Fruit fly (Drosophila melanogaster) whole organism, embryonic: ENCODE data around the gene hry.

Experiments used
- BtbVII ChIP-seq: fragments of 200-800 bp; sonication (Bioruptor generic); optimal IDR thresholded peaks from 3 replicates; lab custom pipeline; 2017; ENCODE audit warnings: missing biosample characterization, mild to moderate bottlenecking, missing genetic modification characterization
- CG10959 ChIP-seq: fragments of 200-800 bp; sonication (Bioruptor generic); IDR thresholded peaks from 2 replicates; pipeline ENCODE4 v1.3.6; 2022; ENCODE audit warnings: missing biosample characterization, missing genetic modification characterization
- CG11085 ChIP-seq: fragments of 200-800 bp; sonication (Bioruptor generic); IDR thresholded peaks from 2 replicates; pipeline ENCODE4 v1.3.6; 2022; ENCODE audit warnings: missing biosample characterization, missing genetic modification characterization
- CG11398 ChIP-seq: fragments of 200-800 bp; sonication (Bioruptor generic); optimal IDR thresholded peaks from 2 replicates; lab custom pipeline; 2016; ENCODE audit warnings: missing biosample characterization, missing genetic modification characterization
- CG14710 ChIP-seq: fragments of 200-800 bp; sonication (Bioruptor generic); optimal IDR thresholded peaks from 3 replicates; lab custom pipeline; 2019; ENCODE audit warnings: missing biosample characterization, mild to moderate bottlenecking, missing genetic modification characterization, moderate library complexity
- CG15514 ChIP-seq: fragments of 200-800 bp; sonication (Bioruptor generic); optimal IDR thresholded peaks from 3 replicates; lab custom pipeline; 2017; ENCODE audit warnings: missing biosample characterization, missing genetic modification characterization, mild to moderate bottlenecking, moderate library complexity, missing genetic modification reagents
- CG1602 ChIP-seq: fragments of 200-800 bp; sonication (Bioruptor generic); optimal IDR thresholded peaks from 3 replicates; lab custom pipeline; 2016; ENCODE audit warnings: missing biosample characterization, missing genetic modification characterization
- CG17802 ChIP-seq: fragments of 200-800 bp; sonication (Bioruptor generic); optimal IDR thresholded peaks from 2 replicates; lab custom pipeline; 2018; ENCODE audit warnings: missing biosample characterization, mild to moderate bottlenecking, missing genetic modification characterization, moderate library complexity
- CG18764 ChIP-seq: fragments of 200-800 bp; sonication (Bioruptor generic); optimal IDR thresholded peaks from 3 replicates; lab custom pipeline; 2016; ENCODE audit warnings: missing biosample characterization, missing genetic modification characterization
- CG33557 ChIP-seq: fragments of 200-800 bp; sonication (Bioruptor generic); optimal IDR thresholded peaks from 2 replicates; lab custom pipeline; 2019; ENCODE audit warnings: missing biosample characterization, mild to moderate bottlenecking, missing genetic modification characterization, moderate library complexity
- CG4730 ChIP-seq: fragments of 200-800 bp; sonication (Bioruptor generic); IDR thresholded peaks from 2 replicates; pipeline ENCODE4 v1.3.6; 2022; ENCODE audit warnings: missing biosample characterization, missing genetic modification characterization
- CG7928 ChIP-seq: fragments of 200-800 bp; sonication (Bioruptor generic); optimal IDR thresholded peaks from 2 replicates; lab custom pipeline; 2017; ENCODE audit warnings: missing biosample characterization, mild to moderate bottlenecking, missing genetic modification characterization
- CG8290 ChIP-seq, 3 experiments: fragments of 200-800 bp; sonication (Bioruptor generic); optimal IDR thresholded peaks; 2 replicates each; lab custom pipeline; 2016 to 2019; ENCODE audit warnings: missing biosample characterization in 3 of 3, missing genetic modification characterization in 3 of 3, mild to moderate bottlenecking in 2 of 3, moderate library complexity in 1 of 3
- CTCF ChIP-seq: fragments of 200-800 bp; sonication (Bioruptor generic); optimal IDR thresholded peaks from 2 replicates; lab custom pipeline; 2017; ENCODE audit warnings: missing biosample characterization, mild to moderate bottlenecking, missing genetic modification characterization, moderate library complexity
- Dbx ChIP-seq: fragments of 200-800 bp; sonication (Bioruptor generic); IDR thresholded peaks from 3 replicates; pipeline ENCODE4 v1.3.6; 2022; ENCODE audit warnings: missing biosample characterization, missing genetic modification characterization
- Eip74EF ChIP-seq, 2 experiments: fragments of 200-800 bp in 1 of 2; fragments of >200 bp in 1 of 2; sonication (Bioruptor generic) in 1 of 2; optimal IDR thresholded peaks; 2 replicates each; lab custom pipeline; 2017 to 2019; ENCODE audit warnings: missing biosample characterization in 2 of 2, missing genetic modification characterization in 2 of 2, mild to moderate bottlenecking in 1 of 2, moderate library complexity in 1 of 2
- Fer3 ChIP-seq: fragments of 200-800 bp; sonication (Bioruptor generic); optimal IDR thresholded peaks from 2 replicates; lab custom pipeline; 2018; ENCODE audit warnings: missing biosample characterization, mild to moderate bottlenecking, missing genetic modification characterization, moderate library complexity
- GATAe ChIP-seq: fragments of 200-800 bp; sonication (Bioruptor generic); conservative IDR thresholded peaks from 2 replicates; pipeline ENCODE4 v1.3.6; 2022; ENCODE audit warnings: missing biosample characterization, missing genetic modification characterization
- Hmr ChIP-seq: fragments of 200-800 bp; sonication (Bioruptor generic); optimal IDR thresholded peaks from 3 replicates; lab custom pipeline; 2017; ENCODE audit warnings: mild to moderate bottlenecking, missing biosample characterization, missing genetic modification reagents, missing genetic modification characterization
- Hr39 ChIP-seq: fragments of >200 bp; optimal IDR thresholded peaks from 2 replicates; lab custom pipeline; 2017
- Hr78 ChIP-seq, 2 experiments: fragments of 200-800 bp in 1 of 2; fragments of >200 bp in 1 of 2; sonication (Bioruptor generic) in 1 of 2; optimal IDR thresholded peaks; 2 replicates each; lab custom pipeline; 2017 to 2019; ENCODE audit warnings: missing biosample characterization in 2 of 2, missing genetic modification characterization in 2 of 2, mild to moderate bottlenecking in 1 of 2, moderate library complexity in 1 of 2
- Med ChIP-seq: fragments of 200-800 bp; sonication (Bioruptor generic); peaks from one replicate; lab custom pipeline; 2016; ENCODE audit warnings: missing biosample characterization, missing genetic modification characterization, mild to moderate bottlenecking, inconsistent platforms, moderate library complexity
- NFAT ChIP-seq: fragments of 200-800 bp; sonication (Bioruptor generic); IDR thresholded peaks from 2 replicates; pipeline ENCODE4 v1.3.6; 2022; ENCODE audit warnings: missing biosample characterization, missing genetic modification characterization
- Rx ChIP-seq: fragments of 200-800 bp; sonication (Bioruptor generic); IDR thresholded peaks from 2 replicates; pipeline ENCODE4 v1.3.6; 2022; ENCODE audit warnings: missing biosample characterization, missing genetic modification characterization
- Side ChIP-seq: fragments of 200-800 bp; sonication (Bioruptor generic); optimal IDR thresholded peaks from 2 replicates; lab custom pipeline; 2016; ENCODE audit warnings: missing biosample characterization, missing genetic modification characterization
- bcd ChIP-seq: fragments of 200-800 bp; sonication (Bioruptor generic); optimal IDR thresholded peaks from 2 replicates; lab custom pipeline; 2017; ENCODE audit warnings: missing biosample characterization, mild to moderate bottlenecking, missing genetic modification characterization
- chif ChIP-seq, 2 experiments: fragments of 200-800 bp; sonication (Bioruptor generic); optimal IDR thresholded peaks; 3 replicates each; lab custom pipeline; 2016; ENCODE audit warnings: missing biosample characterization in 2 of 2, missing genetic modification characterization in 2 of 2
- corto ChIP-seq: fragments of 200-800 bp; sonication (Bioruptor generic); optimal IDR thresholded peaks from 2 replicates; lab custom pipeline; 2016; ENCODE audit warnings: missing biosample characterization, mild to moderate bottlenecking, missing genetic modification characterization, moderate library complexity
- dati ChIP-seq: fragments of 200-800 bp; sonication (Bioruptor generic); IDR thresholded peaks from 2 replicates; pipeline ENCODE4 v1.3.6; 2022; ENCODE audit warnings: missing biosample characterization, missing genetic modification characterization
- disco-r ChIP-seq: fragments of 200-800 bp; sonication (Bioruptor generic); optimal IDR thresholded peaks from 2 replicates; lab custom pipeline; 2016; ENCODE audit warnings: missing biosample characterization, missing genetic modification characterization
- dmrt99B ChIP-seq: fragments of 200-800 bp; sonication (Bioruptor generic); optimal IDR thresholded peaks from 2 replicates; lab custom pipeline; 2018; ENCODE audit warnings: missing biosample characterization, mild to moderate bottlenecking, missing genetic modification characterization, moderate library complexity
- fu2 ChIP-seq: fragments of 200-800 bp; sonication (Bioruptor generic); optimal IDR thresholded peaks from 2 replicates; lab custom pipeline; 2016; ENCODE audit warnings: missing biosample characterization, missing genetic modification characterization
- gcm ChIP-seq: fragments of 200-800 bp; sonication (Bioruptor generic); optimal IDR thresholded peaks from 2 replicates; lab custom pipeline; 2019; ENCODE audit warnings: missing biosample characterization, mild to moderate bottlenecking, missing genetic modification characterization, moderate library complexity
- gem ChIP-seq: fragments of 200-800 bp; sonication (Bioruptor generic); optimal IDR thresholded peaks from 2 replicates; lab custom pipeline; 2019; ENCODE audit warnings: missing biosample characterization, mild to moderate bottlenecking, missing genetic modification characterization, moderate library complexity
- gsb ChIP-seq: fragments of 200-800 bp; sonication (Bioruptor generic); IDR thresholded peaks from 2 replicates; pipeline ENCODE4 v1.3.6; 2022; ENCODE audit warnings: missing biosample characterization, missing genetic modification characterization
- hkb ChIP-seq, 2 experiments: fragments of 200-800 bp in 1 of 2; fragments of >200 bp in 1 of 2; sonication (Bioruptor generic) in 1 of 2; IDR thresholded peaks in 1 of 2; optimal IDR thresholded peaks in 1 of 2; 2 replicates each; pipeline versions ENCODE4 v1.3.6 to Lab custom; 2017 to 2022; ENCODE audit warnings: missing biosample characterization in 1 of 2, missing genetic modification characterization in 1 of 2
- kay ChIP-seq: fragments of 200-800 bp; sonication (Bioruptor generic); optimal IDR thresholded peaks from 2 replicates; lab custom pipeline; 2016; ENCODE audit warnings: missing biosample characterization, missing genetic modification characterization
- lab ChIP-seq: fragments of 200-800 bp; sonication (Bioruptor generic); optimal IDR thresholded peaks from 3 replicates; lab custom pipeline; 2017; ENCODE audit warnings: missing biosample characterization, missing genetic modification characterization, mild to moderate bottlenecking, moderate library complexity, missing genetic modification reagents
- odd ChIP-seq: fragments of 200-800 bp; sonication (Bioruptor generic); optimal IDR thresholded peaks from 2 replicates; lab custom pipeline; 2017; ENCODE audit warnings: missing biosample characterization, mild to moderate bottlenecking, missing genetic modification characterization
- onecut ChIP-seq: fragments of 200-800 bp; sonication (Bioruptor generic); IDR thresholded peaks from 2 replicates; pipeline ENCODE4 v1.3.6; 2022; ENCODE audit warnings: missing biosample characterization, missing genetic modification characterization
- pita ChIP-seq: fragments of 200-800 bp; sonication (Bioruptor generic); optimal IDR thresholded peaks from 2 replicates; lab custom pipeline; 2017; ENCODE audit warnings: missing biosample characterization, mild to moderate bottlenecking, missing genetic modification characterization
- pnt ChIP-seq: fragments of 200-800 bp; sonication (Bioruptor generic); optimal IDR thresholded peaks from 3 replicates; lab custom pipeline; 2016; ENCODE audit warnings: missing biosample characterization, missing genetic modification characterization
- pzg ChIP-seq: fragments of 200-800 bp; sonication (Bioruptor generic); optimal IDR thresholded peaks from 3 replicates; lab custom pipeline; 2018; ENCODE audit warnings: missing biosample characterization, mild to moderate bottlenecking, missing genetic modification characterization, moderate library complexity
- sd ChIP-seq: fragments of 200-800 bp; sonication (Bioruptor generic); optimal IDR thresholded peaks from 3 replicates; lab custom pipeline; 2018; ENCODE audit warnings: missing biosample characterization, mild to moderate bottlenecking, missing genetic modification characterization, moderate library complexity
- ssp ChIP-seq: fragments of 200-800 bp; sonication (Bioruptor generic); IDR thresholded peaks from 2 replicates; pipeline ENCODE4 v1.3.6; 2022; ENCODE audit warnings: missing biosample characterization, missing genetic modification characterization
- tap ChIP-seq: fragments of 200-800 bp; optimal IDR thresholded peaks from 3 replicates; lab custom pipeline; 2019; ENCODE audit warnings: missing biosample characterization, mild to moderate bottlenecking, missing genetic modification characterization, moderate library complexity
- tin ChIP-seq: fragments of 200-800 bp; sonication (Bioruptor generic); optimal IDR thresholded peaks from 3 replicates; lab custom pipeline; 2016; ENCODE audit warnings: missing biosample characterization, missing genetic modification characterization
- zfh1 ChIP-seq: fragments of 200-800 bp; sonication (Bioruptor generic); IDR thresholded peaks from 3 replicates; pipeline ENCODE4 v1.3.6; 2022; ENCODE audit warnings: missing biosample characterization, missing genetic modification characterization

The hry gene

dm6 chr3L:8690630-8691029, 15.1 kb downstream of the hry start (continued):
- TF ChIP-seq gsb (GFP tag; lab: Robert Waterston, UW), result peak; percentile 4; the same call in 1 of the 2 replicates
- TF ChIP-seq Fer3 (tag; lab: Kevin White, UChicago), result no peak
- TF ChIP-seq odd (GFP tag; lab: Kevin White, UChicago), result no peak
- TF ChIP-seq CG7928, result no peak
- TF ChIP-seq dmrt99B, result no peak
- TF ChIP-seq onecut (GFP tag; lab: Robert Waterston, UW), result no peak
- no peak for TF ChIP-seq corto (GFP tag; lab: Kevin White, UChicago)
- no peak for TF ChIP-seq Hr39 (lab: Kevin White, UChicago)
- no peak for TF ChIP-seq Hmr (GFP tag; lab: Kevin White, UChicago)
- TF ChIP-seq pnt (GFP tag; lab: Kevin White, UChicago), result no peak
- TF ChIP-seq CG14710 (tag; lab: Kevin White, UChicago), result no peak
- no peak for TF ChIP-seq CG18764
- no peak for TF ChIP-seq pita
- TF ChIP-seq Dbx (GFP tag; lab: Robert Waterston, UW), result 0 out of 3 replicates have a peak, but pooled peaks have one; percentile 22
- TF ChIP-seq chif (GFP tag; optimal IDR thresholded peaks at IDR 0.05; lab: Kevin White, UChicago), result no peak
- peak; percentile 79 for TF ChIP-seq Med (GFP tag; lab: Kevin White, UChicago)
- TF ChIP-seq tap, result no peak
- TF ChIP-seq sd (tag; lab: Kevin White, UChicago), result no peak
- no peak for TF ChIP-seq CG10959 (GFP tag; lab: Robert Waterston, UW)
- TF ChIP-seq gem, result no peak
- TF ChIP-seq hkb (optimal IDR thresholded peaks at IDR 0.05; lab: Kevin White, UChicago), result no peak
- TF ChIP-seq hkb (GFP tag; IDR thresholded peaks at IDR 0.05; lab: Robert Waterston, UW), result no peak
- no peak for TF ChIP-seq fu2 (GFP tag; lab: Kevin White, UChicago)
- no peak for TF ChIP-seq CG4730 (GFP tag; lab: Robert Waterston, UW)
- TF ChIP-seq CG8290 (GFP tag; optimal IDR thresholded peaks at IDR 0.05; lab: Kevin White, UChicago), result no peak
- peak in 1 of 2 experiments; percentile 23 for TF ChIP-seq CG8290 (tag; optimal IDR thresholded peaks at IDR 0.05; lab: Kevin White, UChicago)
- TF ChIP-seq Side (GFP tag; lab: Kevin White, UChicago), result no peak
- no peak for TF ChIP-seq BtbVII (GFP tag; lab: Kevin White, UChicago)
- TF ChIP-seq lab (GFP tag; lab: Kevin White, UChicago), result no peak
- TF ChIP-seq, all 482 proteins: peak for 9

- TF ChIP-seq zfh1 (GFP tag; lab: Robert Waterston, UW) (0 out of 3 replicates have a peak, but pooled peaks have one; percentile 9), CG11398 (GFP tag; lab: Kevin White, UChicago) (no peak), CG11085 (no peak), bcd (GFP tag; lab: Kevin White, UChicago) (peak; percentile 58), disco-r (GFP tag; lab: Kevin White, UChicago) (no peak), CG33557 (GFP tag; lab: Kevin White, UChicago) (peak; percentile 10), gcm (peak; percentile 55), kay (peak; percentile 23), ssp (GFP tag; lab: Robert Waterston, UW) (no peak), dati (no peak), CG15514 (no peak), GATAe (GFP tag; lab: Robert Waterston, UW) (peak; percentile 45), pzg (no peak), Eip74EF (GFP tag; optimal IDR thresholded peaks at IDR 0.05; lab: Kevin White, UChicago) (no peak), CTCF (GFP tag; lab: Kevin White, UChicago) (no peak), Rx (GFP tag; lab: Robert Waterston, UW) (no peak), tin (GFP tag; lab: Kevin White, UChicago) (peak; percentile 12), NFAT (GFP tag; lab: Robert Waterston, UW) (0 out of 2 replicates have a peak, but pooled peaks have one; percentile 33), CG1602 (GFP tag; lab: Kevin White, UChicago) (peak; percentile 19), CG10959 (GFP tag; lab: Robert Waterston, UW) (no peak), CG17802 (no peak), Hr78 (GFP tag; optimal IDR thresholded peaks at IDR 0.05; lab: Kevin White, UChicago) (peak in 1 of 2 experiments; percentile 35)
Measured at dm6 chr3L:8691891-8692874, 16.6 kb downstream of the hry start.
